Fruit fly (Drosophila melanogaster) whole organism, pupa: ENCODE results near the gene meigo.

Experiments used
- CG13204 ChIP-seq: fragments of 200-800 bp; sonication (Bioruptor generic); optimal IDR thresholded peaks from 2 replicates; lab custom pipeline; 2018; ENCODE audit warnings: missing biosample characterization, mild to moderate bottlenecking, missing genetic modification characterization, moderate library complexity
- CG32121 ChIP-seq: fragments of 200-800 bp; sonication (Bioruptor generic); IDR thresholded peaks from 2 replicates; pipeline ENCODE4 v1.3.6; 2022; ENCODE audit warnings: missing biosample characterization, missing genetic modification characterization
- CG4496 ChIP-seq: fragments of 200-800 bp; sonication (Bioruptor generic); IDR thresholded peaks from 3 replicates; pipeline ENCODE4 v1.3.6; 2022; ENCODE audit warnings: missing biosample characterization, missing genetic modification characterization
- CG8301 ChIP-seq: fragments of 200-800 bp; sonication (Bioruptor generic); optimal IDR thresholded peaks from 2 replicates; lab custom pipeline; 2018; ENCODE audit warnings: missing biosample characterization, mild to moderate bottlenecking, missing genetic modification characterization
- EcR ChIP-seq: fragments of 200-800 bp; sonication (Bioruptor generic); optimal IDR thresholded peaks from 3 replicates; lab custom pipeline; 2019; ENCODE audit warnings: missing biosample characterization, missing genetic modification characterization, mild to moderate bottlenecking, moderate library complexity, missing genetic modification reagents
- Pif1B ChIP-seq: fragments of 200-800 bp; sonication (Bioruptor generic); optimal IDR thresholded peaks from 3 replicates; lab custom pipeline; 2016; ENCODE audit warnings: missing biosample characterization, missing genetic modification characterization
- Snoo ChIP-seq: fragments of 200-800 bp; sonication (Bioruptor generic); optimal IDR thresholded peaks from 3 replicates; lab custom pipeline; 2017; ENCODE audit warnings: missing biosample characterization, mild to moderate bottlenecking, missing genetic modification characterization, inconsistent platforms
- gl ChIP-seq: fragments of 200-800 bp; sonication (Bioruptor generic); optimal IDR thresholded peaks from 2 replicates; lab custom pipeline; 2018; ENCODE audit warnings: missing biosample characterization, mild to moderate bottlenecking, missing genetic modification characterization

DNA sequence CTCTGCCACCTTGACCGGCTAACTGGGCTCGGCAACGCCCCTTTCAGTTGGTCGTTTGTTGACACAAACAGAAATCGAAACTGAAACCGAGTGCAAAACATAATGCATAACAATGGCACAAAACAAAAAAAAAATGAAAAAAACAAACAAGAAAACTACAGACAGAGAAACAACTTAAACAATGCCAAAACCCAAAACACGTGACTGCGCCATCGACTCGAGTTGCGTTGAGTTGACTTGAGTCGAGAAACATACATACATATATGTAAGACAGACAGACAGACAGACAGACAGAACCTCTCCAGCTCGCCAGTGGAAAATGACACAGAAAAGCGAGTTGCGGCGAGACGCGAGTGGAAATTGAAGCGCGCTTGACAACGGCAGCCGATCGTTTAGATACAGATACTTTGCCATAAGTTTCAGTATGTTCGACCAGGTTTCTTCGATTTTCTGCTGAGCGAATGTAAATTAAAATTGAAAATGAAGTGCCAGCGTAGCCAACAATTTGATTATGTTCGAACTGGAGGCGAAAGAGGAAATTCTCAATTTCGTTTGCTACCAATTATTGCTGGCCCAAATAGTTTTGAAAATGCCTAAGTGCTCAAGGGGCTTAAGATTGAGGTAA lies 31.6 kb downstream of the meigo start:
- TF ChIP-seq CG4496 (GFP tag; lab: Robert Waterston, UW) (peak; percentile 55; the same call in 1 of the 3 replicates), EcR (no peak), Snoo (tag; lab: Kevin White, UChicago) (no peak), CG13204 (GFP tag; lab: Kevin White, UChicago) (no peak), Pif1B (GFP tag; lab: Kevin White, UChicago) (no peak), CG32121 (GFP tag; lab: Robert Waterston, UW) (0 out of 2 replicates have a peak, but pooled peaks have one; percentile 41), CG8301 (tag; lab: Kevin White, UChicago) (no peak), gl (tag; lab: Kevin White, UChicago) (no peak)
